Fruit fly (Drosophila melanogaster) whole organism, embryonic: ENCODE measurements around the gene rush.

Experiments
- CG12155 ChIP-seq: fragments of 200-800 bp; sonication (Bioruptor generic); optimal IDR thresholded peaks from 3 replicates; lab custom pipeline; 2016; ENCODE audit warnings: missing biosample characterization, missing genetic modification characterization
- CG12391 ChIP-seq: fragments of 200-800 bp; sonication (Bioruptor generic); optimal IDR thresholded peaks from 3 replicates; lab custom pipeline; 2018; ENCODE audit warnings: missing biosample characterization, mild to moderate bottlenecking, missing genetic modification characterization, moderate library complexity
- CG12942 ChIP-seq: fragments of 200-800 bp; sonication (Bioruptor generic); optimal IDR thresholded peaks from 3 replicates; lab custom pipeline; 2016; ENCODE audit warnings: missing biosample characterization, missing genetic modification characterization
- CG13424 ChIP-seq: fragments of 200-800 bp; sonication (Bioruptor generic); optimal IDR thresholded peaks from 2 replicates; lab custom pipeline; 2019; ENCODE audit warnings: missing biosample characterization, mild to moderate bottlenecking, missing genetic modification characterization, moderate library complexity
- CG15011 ChIP-seq: fragments of 200-800 bp; sonication (Bioruptor generic); optimal IDR thresholded peaks from 3 replicates; lab custom pipeline; 2018; ENCODE audit warnings: missing biosample characterization, mild to moderate bottlenecking, missing genetic modification characterization
- CG15601 ChIP-seq: fragments of 200-800 bp; sonication (Bioruptor generic); optimal IDR thresholded peaks from 3 replicates; lab custom pipeline; 2019; ENCODE audit warnings: missing biosample characterization, mild to moderate bottlenecking, missing genetic modification characterization, moderate library complexity
- CG1603 ChIP-seq: fragments of 200-800 bp; sonication (Bioruptor generic); optimal IDR thresholded peaks from 2 replicates; lab custom pipeline; 2019; ENCODE audit warnings: missing biosample characterization, mild to moderate bottlenecking, missing genetic modification characterization, moderate library complexity
- CG16813 ChIP-seq: fragments of 200-800 bp; sonication (Bioruptor generic); IDR thresholded peaks from 3 replicates; pipeline ENCODE4 v1.3.6; 2022; ENCODE audit warnings: missing biosample characterization, missing genetic modification characterization; ENCODE audit not compliant: partially characterized antibody
- CG17359 ChIP-seq: fragments of 200-800 bp; sonication (Bioruptor generic); optimal IDR thresholded peaks from 3 replicates; lab custom pipeline; 2018; ENCODE audit warnings: missing biosample characterization, mild to moderate bottlenecking, missing genetic modification characterization, moderate library complexity
- CG18599 ChIP-seq: fragments of 200-800 bp; sonication (Bioruptor generic); optimal IDR thresholded peaks from 3 replicates; lab custom pipeline; 2017; ENCODE audit warnings: missing biosample characterization, missing genetic modification characterization, mild to moderate bottlenecking, moderate library complexity, missing genetic modification reagents
- CG2129 ChIP-seq: fragments of 200-800 bp; sonication (Bioruptor generic); IDR thresholded peaks from 2 replicates; pipeline ENCODE4 v1.3.6; 2022; ENCODE audit warnings: missing biosample characterization, missing genetic modification characterization; ENCODE audit not compliant: partially characterized antibody
- CG2199 ChIP-seq: fragments of 200-800 bp; sonication (Bioruptor generic); IDR thresholded peaks from 3 replicates; pipeline ENCODE4 v1.3.6; 2022; ENCODE audit warnings: missing biosample characterization, missing genetic modification characterization
- CG2712 ChIP-seq: fragments of 200-800 bp; optimal IDR thresholded peaks from 3 replicates; lab custom pipeline; 2019; ENCODE audit warnings: missing biosample characterization, mild to moderate bottlenecking, missing genetic modification characterization, moderate library complexity
- CG31441 ChIP-seq: fragments of 200-800 bp; sonication (Bioruptor generic); IDR thresholded peaks from 2 replicates; pipeline ENCODE4 v1.3.6; 2022; ENCODE audit warnings: missing biosample characterization, missing genetic modification characterization
- CG3281 ChIP-seq: fragments of 200-800 bp; sonication (Bioruptor generic); optimal IDR thresholded peaks from 3 replicates; lab custom pipeline; 2017; ENCODE audit warnings: missing biosample characterization, mild to moderate bottlenecking, missing genetic modification characterization
- CG4360 ChIP-seq: fragments of 200-800 bp; sonication (Bioruptor generic); IDR thresholded peaks from 2 replicates; pipeline ENCODE4 v1.3.6; 2022; ENCODE audit warnings: missing biosample characterization, missing genetic modification characterization
- CG8765 ChIP-seq: fragments of 200-800 bp; sonication (Bioruptor generic); IDR thresholded peaks from 2 replicates; pipeline ENCODE4 v1.3.6; 2022; ENCODE audit warnings: missing biosample characterization, missing genetic modification characterization
- CG8944 ChIP-seq: fragments of 200-800 bp; sonication (Bioruptor generic); optimal IDR thresholded peaks from 3 replicates; lab custom pipeline; 2016; ENCODE audit warnings: missing biosample characterization, missing genetic modification characterization
- CG9817 ChIP-seq: fragments of 200-800 bp; sonication (Bioruptor generic); optimal IDR thresholded peaks from 2 replicates; lab custom pipeline; 2018; ENCODE audit warnings: missing biosample characterization, mild to moderate bottlenecking, missing genetic modification characterization, moderate library complexity
- CoRest ChIP-seq: fragments of 200-800 bp; sonication (Bioruptor generic); optimal IDR thresholded peaks from 3 replicates; lab custom pipeline; 2018; ENCODE audit warnings: missing biosample characterization, mild to moderate bottlenecking, missing genetic modification characterization, moderate library complexity
- Dad ChIP-seq: fragments of 200-800 bp; sonication (Bioruptor generic); optimal IDR thresholded peaks from 3 replicates; lab custom pipeline; 2016; ENCODE audit warnings: missing biosample characterization, missing genetic modification characterization
- ERR ChIP-seq: fragments of 200-800 bp; sonication (Bioruptor generic); optimal IDR thresholded peaks from 2 replicates; lab custom pipeline; 2016; ENCODE audit warnings: missing biosample characterization, missing genetic modification characterization
- Gsc ChIP-seq: fragments of 200-800 bp; sonication (Bioruptor generic); IDR thresholded peaks from 2 replicates; pipeline ENCODE4 v1.3.6; 2022; ENCODE audit warnings: missing biosample characterization, missing genetic modification characterization
- Jarid2 ChIP-seq: fragments of 200-800 bp; sonication (Bioruptor generic); optimal IDR thresholded peaks from 3 replicates; lab custom pipeline; 2017; ENCODE audit warnings: mild to moderate bottlenecking, missing biosample characterization, missing genetic modification reagents, missing genetic modification characterization
- MESR4 ChIP-seq: fragments of 200-800 bp; sonication (Bioruptor generic); optimal IDR thresholded peaks from 2 replicates; lab custom pipeline; 2018; ENCODE audit warnings: missing biosample characterization, mild to moderate bottlenecking, missing genetic modification characterization, moderate library complexity
- MTF-1 ChIP-seq: fragments of 200-800 bp; sonication (Bioruptor generic); optimal IDR thresholded peaks from 2 replicates; lab custom pipeline; 2018; ENCODE audit warnings: missing biosample characterization, mild to moderate bottlenecking, missing genetic modification characterization, borderline replicate concordance
- Mes4 ChIP-seq: fragments of 200-800 bp; sonication (Bioruptor generic); optimal IDR thresholded peaks from 2 replicates; lab custom pipeline; 2016; ENCODE audit warnings: missing biosample characterization, missing genetic modification characterization
- Oaz ChIP-seq: fragments of 200-800 bp; sonication (Bioruptor generic); IDR thresholded peaks from 2 replicates; pipeline ENCODE4 v1.3.6; 2022; ENCODE audit warnings: missing biosample characterization, missing genetic modification characterization
- PHDP ChIP-seq: fragments of 200-800 bp; sonication (Bioruptor generic); optimal IDR thresholded peaks from 3 replicates; lab custom pipeline; 2018; ENCODE audit warnings: missing biosample characterization, mild to moderate bottlenecking, missing genetic modification characterization, moderate library complexity
- Ravus ChIP-seq: fragments of 200-800 bp; sonication (Bioruptor generic); IDR thresholded peaks from 2 replicates; pipeline ENCODE4 v1.3.6; 2022; ENCODE audit warnings: missing biosample characterization, missing genetic modification characterization
- Stat92E ChIP-seq, 3 experiments: fragments of >200 bp in 2 of 3; fragments of 200-800 bp in 1 of 3; sonication (Bioruptor generic) in 1 of 3; optimal IDR thresholded peaks; 2 replicates each; lab custom pipeline; 2017 to 2019; ENCODE audit warnings: missing biosample characterization in 3 of 3, missing genetic modification characterization in 3 of 3, mild to moderate bottlenecking in 1 of 3, moderate library complexity in 1 of 3
- amos ChIP-seq: fragments of 200-800 bp; sonication (Bioruptor generic); IDR thresholded peaks from 2 replicates; pipeline ENCODE4 v1.3.6; 2022; ENCODE audit warnings: missing biosample characterization, missing genetic modification characterization; ENCODE audit not compliant: partially characterized antibody
- ash1 ChIP-seq: fragments of 200-800 bp; sonication (Bioruptor generic); optimal IDR thresholded peaks from 2 replicates; lab custom pipeline; 2018; ENCODE audit warnings: missing biosample characterization, mild to moderate bottlenecking, missing genetic modification characterization
- cas ChIP-seq: fragments of 200-800 bp; sonication (Bioruptor generic); IDR thresholded peaks from 2 replicates; pipeline ENCODE4 v1.3.6; 2022; ENCODE audit warnings: missing biosample characterization, missing genetic modification characterization
- croc ChIP-seq: fragments of 200-800 bp; sonication (Bioruptor generic); conservative IDR thresholded peaks from 3 replicates; pipeline ENCODE4 v1.3.6; 2022; ENCODE audit warnings: missing biosample characterization, missing genetic modification characterization
- da ChIP-seq: fragments of 200-800 bp; sonication (Bioruptor generic); optimal IDR thresholded peaks from 2 replicates; lab custom pipeline; 2016; ENCODE audit warnings: missing biosample characterization, missing genetic modification characterization
- esg ChIP-seq: fragments of 200-800 bp; sonication (Bioruptor generic); conservative IDR thresholded peaks from 2 replicates; pipeline ENCODE4 v1.3.6; 2022; ENCODE audit warnings: missing biosample characterization, missing genetic modification characterization
- exex ChIP-seq: fragments of 200-800 bp; sonication (Bioruptor generic); optimal IDR thresholded peaks from 4 replicates; lab custom pipeline; 2018; ENCODE audit warnings: missing biosample characterization, mild to moderate bottlenecking, missing genetic modification characterization, moderate library complexity
- eyg ChIP-seq: fragments of 200-800 bp; sonication (Bioruptor generic); optimal IDR thresholded peaks from 3 replicates; lab custom pipeline; 2016; ENCODE audit warnings: missing biosample characterization, missing genetic modification characterization
- gcm ChIP-seq: fragments of 200-800 bp; sonication (Bioruptor generic); optimal IDR thresholded peaks from 2 replicates; lab custom pipeline; 2019; ENCODE audit warnings: missing biosample characterization, mild to moderate bottlenecking, missing genetic modification characterization, moderate library complexity
- gsb-n ChIP-seq: fragments of 200-800 bp; sonication (Bioruptor generic); optimal IDR thresholded peaks from 3 replicates; lab custom pipeline; 2018; ENCODE audit warnings: missing biosample characterization, mild to moderate bottlenecking, missing genetic modification characterization
- insv ChIP-seq, 2 experiments: fragments of 200-800 bp; sonication (Bioruptor generic); optimal IDR thresholded peaks; 3 replicates each; lab custom pipeline; 2016 to 2018; ENCODE audit warnings: missing biosample characterization in 2 of 2, missing genetic modification characterization in 2 of 2
- kay ChIP-seq: fragments of 200-800 bp; sonication (Bioruptor generic); optimal IDR thresholded peaks from 2 replicates; lab custom pipeline; 2016; ENCODE audit warnings: missing biosample characterization, missing genetic modification characterization
- nerfin-1 ChIP-seq: fragments of 200-800 bp; sonication (Bioruptor generic); optimal IDR thresholded peaks from 3 replicates; lab custom pipeline; 2019; ENCODE audit warnings: missing biosample characterization, mild to moderate bottlenecking, missing genetic modification characterization, moderate library complexity
- odd ChIP-seq: fragments of 200-800 bp; sonication (Bioruptor generic); optimal IDR thresholded peaks from 2 replicates; lab custom pipeline; 2017; ENCODE audit warnings: missing biosample characterization, mild to moderate bottlenecking, missing genetic modification characterization
- ro ChIP-seq: fragments of 200-800 bp; sonication (Bioruptor generic); IDR thresholded peaks from 2 replicates; pipeline ENCODE4 v1.3.6; 2022; ENCODE audit warnings: missing biosample characterization, missing genetic modification characterization
- tap ChIP-seq: fragments of 200-800 bp; optimal IDR thresholded peaks from 3 replicates; lab custom pipeline; 2019; ENCODE audit warnings: missing biosample characterization, mild to moderate bottlenecking, missing genetic modification characterization, moderate library complexity
- trh ChIP-seq: fragments of 200-800 bp; sonication (Bioruptor generic); optimal IDR thresholded peaks from 2 replicates; lab custom pipeline; 2016; ENCODE audit warnings: missing biosample characterization, missing genetic modification characterization

Gene rush

dm6 chrX:1478276-1479122, at the start of gene rush (continued):
- TF ChIP-seq Gsc = no peak
- TF ChIP-seq CG1603 = peak; percentile 57
- TF ChIP-seq gsb-n (tag; lab: Kevin White, UChicago) = no peak
- TF ChIP-seq CG31441 = peak; percentile 49
- TF ChIP-seq CG17359 = no peak
- no peak for TF ChIP-seq exex
- TF ChIP-seq cas = no peak
- TF ChIP-seq esg (GFP tag; lab: Robert Waterston, UW) = no peak
- no peak for TF ChIP-seq CG2129 (GFP tag; lab: Robert Waterston, UW)
- peak; percentile 29 for TF ChIP-seq ERR (GFP tag; lab: Kevin White, UChicago)
- TF ChIP-seq CG4360 = peak; percentile 26; the same call in 1 of the 2 replicates
- no peak for TF ChIP-seq Stat92E (GFP tag; optimal IDR thresholded peaks at IDR 0.05; lab: Kevin White, UChicago)
- peak; percentile 25 for TF ChIP-seq CG13424
- peak; percentile 35 for TF ChIP-seq CG9817
- TF ChIP-seq trh (GFP tag; lab: Kevin White, UChicago) = no peak
- TF ChIP-seq tap (tag; lab: Kevin White, UChicago) = no peak
- TF ChIP-seq Jarid2 (GFP tag; lab: Kevin White, UChicago) = no peak
- no peak for TF ChIP-seq ro (GFP tag; lab: Robert Waterston, UW)
- peak; percentile 31 for TF ChIP-seq Dad (GFP tag; lab: Kevin White, UChicago)
- peak; percentile 9 for TF ChIP-seq CG2712 (tag; lab: Kevin White, UChicago)
- TF ChIP-seq PHDP (tag; lab: Kevin White, UChicago) = peak; percentile 10
- no peak for TF ChIP-seq Oaz (GFP tag; lab: Robert Waterston, UW)
- TF ChIP-seq ash1 (GFP tag; lab: Kevin White, UChicago) = no peak
- TF ChIP-seq MESR4 (GFP tag; lab: Kevin White, UChicago) = peak; percentile 97
- no peak for TF ChIP-seq odd
- TF ChIP-seq nerfin-1 (tag; lab: Kevin White, UChicago) = no peak
- TF ChIP-seq kay (GFP tag; lab: Kevin White, UChicago) = peak; percentile 83
- no peak for TF ChIP-seq MTF-1 (GFP tag; lab: Kevin White, UChicago)
- TF ChIP-seq CG16813 (GFP tag; lab: Robert Waterston, UW) = no peak; the same call in 1 of the 3 replicates
- no peak for TF ChIP-seq CG15601 (tag; lab: Kevin White, UChicago)
- TF ChIP-seq CG8944 (GFP tag; lab: Kevin White, UChicago) = peak; percentile 57
- no peak for TF ChIP-seq croc (GFP tag; lab: Robert Waterston, UW)
- no peak for TF ChIP-seq eyg (GFP tag; lab: Kevin White, UChicago)
- TF ChIP-seq Ravus (GFP tag; lab: Robert Waterston, UW) = no peak
- TF ChIP-seq CG3281 (GFP tag; lab: Kevin White, UChicago) = no peak
- TF ChIP-seq CG18599 (GFP tag; lab: Kevin White, UChicago) = peak; percentile 41
- peak; percentile 12 for TF ChIP-seq CG12942
- TF ChIP-seq da (GFP tag; lab: Kevin White, UChicago) = no peak
- TF ChIP-seq CG15011 = no peak
- TF ChIP-seq CG12155 = peak; percentile 37
- peak; percentile 21 for TF ChIP-seq CG12391 (tag; lab: Kevin White, UChicago)
- TF ChIP-seq CoRest (tag; lab: Kevin White, UChicago) = peak; percentile 44
- no peak for TF ChIP-seq gcm
- TF ChIP-seq amos = 0 out of 2 replicates have a peak, but pooled peaks have one; percentile 17
- no peak for TF ChIP-seq Mes4 (GFP tag; lab: Kevin White, UChicago)
- no peak for TF ChIP-seq CG2199 (GFP tag; lab: Robert Waterston, UW)
- no peak for TF ChIP-seq CG8765 (GFP tag; lab: Robert Waterston, UW)
- no peak for TF ChIP-seq insv (GFP tag; optimal IDR thresholded peaks at IDR 0.05; lab: Kevin White, UChicago)
